Worm (Caenorhabditis elegans): ENCODE results near the gene hsp-75.
A peak's percentile ranks its signal among the peaks of the same experiment; 100 is the strongest.

Gene hsp-75

ce11 chrIII:7272828-7273227, 46.3 kb upstream of the hsp-75 start (continued):
- no peak for TF ChIP-seq gei-17 (GFP tag; optimal IDR thresholded peaks at IDR 0.05)
- TF ChIP-seq lin-54 (GFP tag; optimal IDR thresholded peaks at IDR 0.05): peak; percentile 3
- TF ChIP-seq Y79H2A.3 (GFP tag; conservative IDR thresholded peaks at IDR 0.05): no peak
- TF ChIP-seq somi-1 (GFP tag; optimal IDR thresholded peaks at IDR 0.05): peak; percentile 59
- TF ChIP-seq pbrm-1 (GFP tag; IDR thresholded peaks at IDR 0.05): peak; percentile 37; the same call in 1 of the 2 replicates
- peak; percentile 52 for TF ChIP-seq nhr-80 (tag; optimal IDR thresholded peaks at IDR 0.05)
- no peak for TF ChIP-seq ztf-3 (GFP tag; optimal IDR thresholded peaks at IDR 0.05)

DNA sequence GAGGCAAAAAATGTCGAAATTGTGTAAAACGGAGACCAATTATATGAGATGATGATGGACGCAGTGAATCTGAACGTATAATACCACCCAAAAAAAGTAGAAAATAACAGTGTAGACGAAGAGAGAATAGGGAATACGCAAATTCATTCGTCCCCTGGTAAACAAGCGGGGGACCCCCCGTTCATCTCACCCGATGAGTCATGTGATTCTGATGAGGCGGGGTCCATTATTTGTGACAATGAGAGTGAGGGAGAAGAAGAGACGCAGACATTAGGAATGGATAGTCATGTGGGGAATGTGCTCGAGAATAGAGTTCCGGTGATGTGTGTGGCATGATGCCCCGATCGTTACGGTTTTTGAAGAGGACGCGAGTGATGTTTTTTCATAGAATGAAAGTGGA, 45.6 kb upstream of the hsp-75 start:
- TF ChIP-seq pbrm-1 (GFP tag; IDR thresholded peaks at IDR 0.05) (0 out of 2 replicates have a peak, but pooled peaks have one; percentile 52), gei-17 (GFP tag; optimal IDR thresholded peaks at IDR 0.05) (peak; percentile 18), ets-4 (GFP tag; optimal IDR thresholded peaks at IDR 0.05) (peak; percentile 18), attf-6 (GFP tag; IDR thresholded peaks at IDR 0.05) (no peak), hmg-1.2 (GFP tag; IDR thresholded peaks at IDR 0.05) (peak; percentile 68), Y53G8AR.9 (GFP tag; conservative IDR thresholded peaks at IDR 0.05) (peak; percentile 30; the same call in 1 of the 2 replicates), attf-3 (GFP tag; conservative IDR thresholded peaks at IDR 0.05) (0 out of 2 replicates have a peak, but pooled peaks have one; percentile 16), ztf-6 (GFP tag; IDR thresholded peaks at IDR 0.05) (no peak), cebp-1 (GFP tag; IDR thresholded peaks at IDR 0.05) (no peak; the same call in 1 of the 2 replicates), cebp-1 (tag; optimal IDR thresholded peaks at IDR 0.05) (peak; percentile 74), K12H6.12 (tag; optimal IDR thresholded peaks at IDR 0.05) (peak; percentile 60), atf-7 (tag; optimal IDR thresholded peaks at IDR 0.05) (peak; percentile 53), lin-26 (GFP tag; IDR thresholded peaks at IDR 0.05) (peak; percentile 46; the same call in 1 of the 2 replicates), tbp1 (GFP tag; optimal IDR thresholded peaks at IDR 0.05) (peak; percentile 39), hmg-20 (GFP tag; IDR thresholded peaks at IDR 0.05) (no peak), nhr-80 (tag; optimal IDR thresholded peaks at IDR 0.05) (peak; percentile 27), madf-6 (GFP tag; IDR thresholded peaks at IDR 0.05) (peak; percentile 37; the same call in 1 of the 2 replicates), let-526 (GFP tag; IDR thresholded peaks at IDR 0.05) (0 out of 2 replicates have a peak, but pooled peaks have one; percentile 46), mcd-1 (GFP tag; IDR thresholded peaks at IDR 0.05) (peak; percentile 61), lin-54 (GFP tag; optimal IDR thresholded peaks at IDR 0.05) (peak; percentile 20), chd-7 (tag; optimal IDR thresholded peaks at IDR 0.05) (peak; percentile 61), nfyb-1 (GFP tag; IDR thresholded peaks at IDR 0.05) (peak; percentile 68), snpc-3.4 (tag; optimal IDR thresholded peaks at IDR 0.05) (no peak), Y67H2A.10 (GFP tag; conservative IDR thresholded peaks at IDR 0.05) (no peak), dox-1 (GFP tag; IDR thresholded peaks at IDR 0.05) (peak; percentile 43; the same call in 1 of the 2 replicates), zfh-2 (GFP tag; conservative IDR thresholded peaks at IDR 0.05) (no peak; the same call in 1 of the 2 replicates), snpc-4 (GFP tag; optimal IDR thresholded peaks at IDR 0.05) (no peak), snpc-4 (tag; optimal IDR thresholded peaks at IDR 0.05) (peak in 1 of 4 experiments; percentile 6), lir-1 (GFP tag; conservative IDR thresholded peaks at IDR 0.05) (peak; percentile 41; the same call in 1 of the 2 replicates), attf-5 (GFP tag; optimal IDR thresholded peaks at IDR 0.05) (peak; percentile 74), F33H1.4 (GFP tag; IDR thresholded peaks at IDR 0.05) (0 out of 2 replicates have a peak, but pooled peaks have one; percentile 9), ceh-27 (GFP tag; optimal IDR thresholded peaks at IDR 0.05) (peak; percentile 37)

DNA sequence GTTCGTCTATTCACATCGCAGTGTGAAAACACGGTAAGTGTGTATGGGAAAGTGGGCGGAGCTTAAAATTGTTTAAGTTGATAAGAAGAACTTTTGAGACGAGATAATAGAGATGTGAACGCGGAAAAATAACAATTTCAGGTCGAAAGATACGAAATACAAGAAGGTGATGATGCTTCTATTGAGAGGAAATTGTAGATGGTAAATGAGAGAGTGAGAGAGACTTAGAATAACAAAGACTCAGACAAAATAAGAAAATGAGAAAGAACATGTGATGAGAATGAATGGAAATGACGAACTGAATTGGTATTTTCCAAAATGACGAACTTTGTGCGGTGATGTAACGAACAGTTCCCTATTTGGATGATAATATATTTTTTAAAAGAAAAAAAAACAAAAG, 44.6 kb upstream of the hsp-75 start:
- TF ChIP-seq C06A6.2 (GFP tag; conservative IDR thresholded peaks at IDR 0.05): no peak
- TF ChIP-seq F57A8.1 (GFP tag; optimal IDR thresholded peaks at IDR 0.05): no peak
- no peak for TF ChIP-seq nfyb-1 (GFP tag; IDR thresholded peaks at IDR 0.05)
- no peak for TF ChIP-seq mcd-1 (GFP tag; IDR thresholded peaks at IDR 0.05)
- TF ChIP-seq ceh-58 (GFP tag; IDR thresholded peaks at IDR 0.05): no peak
- TF ChIP-seq rpc-1 (optimal IDR thresholded peaks at IDR 0.05): no peak
- TF ChIP-seq rpc-1 (tag; optimal IDR thresholded peaks at IDR 0.05): no peak
- TF ChIP-seq mel-28 (tag; optimal IDR thresholded peaks at IDR 0.05; ENCODE audit: borderline replicate concordance): no peak
- no peak for TF ChIP-seq sptf-2 (GFP tag; optimal IDR thresholded peaks at IDR 0.05)
- TF ChIP-seq F37B4.10 (GFP tag; IDR thresholded peaks at IDR 0.05): no peak
- no peak for TF ChIP-seq ztf-22 (GFP tag; optimal IDR thresholded peaks at IDR 0.05)
- TF ChIP-seq K12H6.12 (tag; optimal IDR thresholded peaks at IDR 0.05): no peak
- TF ChIP-seq K11D2.4 (GFP tag; IDR thresholded peaks at IDR 0.05): no peak
- TF ChIP-seq hlh-12 (tag; optimal IDR thresholded peaks at IDR 0.05): no peak
- no peak for TF ChIP-seq ztf-3 (GFP tag; optimal IDR thresholded peaks at IDR 0.05)
- no peak for TF ChIP-seq zfh-2 (GFP tag; conservative IDR thresholded peaks at IDR 0.05)
- peak; percentile 22 for TF ChIP-seq nhr-80 (tag; optimal IDR thresholded peaks at IDR 0.05)
- peak; percentile 36 for TF ChIP-seq somi-1 (GFP tag; optimal IDR thresholded peaks at IDR 0.05)
